Worm (Caenorhabditis elegans): ENCODE data around the gene ncs-4.

- TF ChIP-seq flt-1 (GFP tag; IDR thresholded peaks at IDR 0.05) = peak; percentile 60; the same call in 1 of the 2 replicates
- no peak; the same call in 1 of the 2 replicates for TF ChIP-seq tab-1 (GFP tag; IDR thresholded peaks at IDR 0.05)
- TF ChIP-seq ztf-29 (GFP tag; IDR thresholded peaks at IDR 0.05) = peak; percentile 51; the same call in 1 of the 2 replicates
These were observed 31.3 kb upstream of the ncs-4 start for ce11 chrX:10145011-10145410.
